Worm (Caenorhabditis elegans): ENCODE data around the gene T03F7.7.

ce11 chrV:11299406-11299805, 11.8 kb upstream of the T03F7.7 start:
- TF ChIP-seq pha-4 (tag; optimal IDR thresholded peaks at IDR 0.05): no peak
- TF ChIP-seq nhr-28 (tag; optimal IDR thresholded peaks at IDR 0.05): no peak
- no peak for TF ChIP-seq unc-39 (tag; optimal IDR thresholded peaks at IDR 0.05)
- TF ChIP-seq mep-1 (tag; optimal IDR thresholded peaks at IDR 0.05): no peak

All from whole organism, mixed stage, embryonic.